Fruit fly (Drosophila melanogaster) whole organism, adult: ENCODE measurements around the gene CG14507.

Experiments
- CG11617 ChIP-seq: fragments of 200-800 bp; sonication (Bioruptor generic); optimal IDR thresholded peaks from 2 replicates; lab custom pipeline; 2017; ENCODE audit warnings: mild to moderate bottlenecking, missing biosample characterization, missing genetic modification reagents, missing genetic modification characterization
- CG12768 ChIP-seq: fragments of 200-800 bp; sonication (Bioruptor generic); optimal IDR thresholded peaks from 2 replicates; lab custom pipeline; 2017; ENCODE audit warnings: missing biosample characterization, missing genetic modification characterization, mild to moderate bottlenecking, moderate library complexity, missing genetic modification reagents
- CG14711 ChIP-seq: fragments of 200-800 bp; sonication (Bioruptor generic); optimal IDR thresholded peaks from 2 replicates; lab custom pipeline; 2018; ENCODE audit warnings: missing biosample characterization, mild to moderate bottlenecking, missing genetic modification characterization, moderate library complexity
- CG1620 ChIP-seq: fragments of 200-800 bp; sonication (Bioruptor generic); optimal IDR thresholded peaks from 2 replicates; lab custom pipeline; 2016; ENCODE audit warnings: missing biosample characterization, missing genetic modification characterization
- CG33017 ChIP-seq: fragments of 200-800 bp; sonication (Bioruptor generic); optimal IDR thresholded peaks from 2 replicates; lab custom pipeline; 2018; ENCODE audit warnings: missing biosample characterization, mild to moderate bottlenecking, missing genetic modification characterization, moderate library complexity
- CG5204 ChIP-seq: fragments of 200-800 bp; sonication (Bioruptor generic); optimal IDR thresholded peaks from 2 replicates; lab custom pipeline; 2016; ENCODE audit warnings: missing biosample characterization, missing genetic modification characterization
- CG7045 ChIP-seq: fragments of 200-800 bp; sonication (Bioruptor generic); optimal IDR thresholded peaks from 2 replicates; lab custom pipeline; 2017; ENCODE audit warnings: missing biosample characterization, mild to moderate bottlenecking, missing genetic modification characterization
- CG7101 ChIP-seq: fragments of 200-800 bp; sonication (Bioruptor generic); optimal IDR thresholded peaks from 2 replicates; lab custom pipeline; 2018; ENCODE audit warnings: missing biosample characterization, mild to moderate bottlenecking, missing genetic modification characterization, moderate library complexity
- Clk ChIP-seq: fragments of 200-800 bp; sonication (Bioruptor generic); optimal IDR thresholded peaks from 2 replicates; lab custom pipeline; 2017; ENCODE audit warnings: missing biosample characterization, missing genetic modification characterization
- Crg-1 ChIP-seq: fragments of 200-800 bp; sonication (Bioruptor generic); optimal IDR thresholded peaks from 2 replicates; lab custom pipeline; 2016; ENCODE audit warnings: missing biosample characterization, missing genetic modification characterization
- Hr96 ChIP-seq: fragments of 200-800 bp; sonication (Bioruptor generic); optimal IDR thresholded peaks from 2 replicates; lab custom pipeline; 2016; ENCODE audit warnings: missing biosample characterization, missing genetic modification characterization
- Mnt ChIP-seq: fragments of 200-800 bp; sonication (Bioruptor generic); optimal IDR thresholded peaks from 2 replicates; lab custom pipeline; 2016; ENCODE audit warnings: missing biosample characterization, mild to moderate bottlenecking, missing genetic modification characterization
- bab1 ChIP-seq: fragments of 200-800 bp; sonication (Bioruptor generic); optimal IDR thresholded peaks from 3 replicates; lab custom pipeline; 2019; ENCODE audit warnings: missing biosample characterization, mild to moderate bottlenecking, missing genetic modification characterization, moderate library complexity
- cic ChIP-seq: fragments of 200-800 bp; sonication (Bioruptor generic); optimal IDR thresholded peaks from 2 replicates; lab custom pipeline; 2017; ENCODE audit warnings: missing biosample characterization, mild to moderate bottlenecking, missing genetic modification characterization, moderate library complexity
- cnc ChIP-seq, 2 experiments: fragments of >200 bp; optimal IDR thresholded peaks; 2 replicates each; lab custom pipeline; 2017
- kay ChIP-seq: fragments of 200-800 bp; sonication (Bioruptor generic); peaks from one replicate; lab custom pipeline; 2016; ENCODE audit warnings: missing biosample characterization, missing genetic modification characterization, borderline replicate concordance
- ovo ChIP-seq: fragments of 200-800 bp; sonication (Bioruptor generic); optimal IDR thresholded peaks from 2 replicates; lab custom pipeline; 2016; ENCODE audit warnings: missing biosample characterization, missing genetic modification characterization
- pad ChIP-seq: fragments of 200-800 bp; sonication (Bioruptor generic); optimal IDR thresholded peaks from 3 replicates; lab custom pipeline; 2017; ENCODE audit warnings: missing biosample characterization, missing genetic modification characterization, mild to moderate bottlenecking, moderate library complexity, missing genetic modification reagents
- tj ChIP-seq: fragments of 200-800 bp; sonication (Bioruptor generic); optimal IDR thresholded peaks from 3 replicates; lab custom pipeline; 2017; ENCODE audit warnings: missing biosample characterization, mild to moderate bottlenecking, missing genetic modification characterization, moderate library complexity
- toe ChIP-seq: fragments of 200-800 bp; sonication (Bioruptor generic); optimal IDR thresholded peaks from 2 replicates; lab custom pipeline; 2016; ENCODE audit warnings: missing biosample characterization, missing genetic modification characterization

CG14507 gene

dm6 chr3R:29204033-29204432, 23.5 kb downstream of the CG14507 start, which contains the start of gene Cyt-c1L:
TSS of gene Cyt-c1L (minus strand) at chr3R:29204133.
- no peak for TF ChIP-seq CG5204 (GFP tag; lab: Kevin White, UChicago)
- no peak for TF ChIP-seq pad (GFP tag; lab: Kevin White, UChicago)
- TF ChIP-seq CG14711 (tag; lab: Kevin White, UChicago) = no peak
- TF ChIP-seq cic (GFP tag; lab: Kevin White, UChicago) = no peak
- TF ChIP-seq CG33017 = no peak
- no peak for TF ChIP-seq CG7045 (GFP tag; lab: Kevin White, UChicago)

dm6 chr3R:29202418-29202817, 25.1 kb downstream of the CG14507 start, which contains the start of gene Mesh1:
TSS of gene Mesh1 (minus strand) at chr3R:29202525.
- peak; percentile 23 for TF ChIP-seq bab1 (GFP tag; lab: Kevin White, UChicago)
- TF ChIP-seq toe = no peak
- TF ChIP-seq CG7045 (GFP tag; lab: Kevin White, UChicago) = no peak

- TF ChIP-seq tj (GFP tag; lab: Kevin White, UChicago) (peak; percentile 77), CG7045 (GFP tag; lab: Kevin White, UChicago) (peak; percentile 78), Clk (peak; percentile 75), pad (GFP tag; lab: Kevin White, UChicago) (peak; percentile 77), Crg-1 (GFP tag; lab: Kevin White, UChicago) (peak; percentile 58), CG1620 (peak; percentile 55), CG33017 (peak; percentile 59), kay (GFP tag; lab: Kevin White, UChicago) (peak; percentile 95), ovo (GFP tag; lab: Kevin White, UChicago) (peak; percentile 39), Hr96 (GFP tag; lab: Kevin White, UChicago) (peak; percentile 73), CG11617 (GFP tag; lab: Kevin White, UChicago) (peak; percentile 25), cic (GFP tag; lab: Kevin White, UChicago) (peak; percentile 95), toe (peak; percentile 84), CG14711 (tag; lab: Kevin White, UChicago) (peak; percentile 74), CG5204 (GFP tag; lab: Kevin White, UChicago) (peak; percentile 43), CG12768 (GFP tag; lab: Kevin White, UChicago) (peak; percentile 92), cnc (optimal IDR thresholded peaks at IDR 0.05; lab: Kevin White, UChicago) (no peak), bab1 (GFP tag; lab: Kevin White, UChicago) (peak; percentile 50), CG7101 (peak; percentile 53), Mnt (GFP tag; lab: Kevin White, UChicago) (peak; percentile 89)
Measured at dm6 chr3R:29199807-29200693, 27.5 kb downstream of the CG14507 start, which contains the start of gene CG11899. TSS of gene CG11899 (plus strand) at chr3R:29200454.

- TF ChIP-seq pad (GFP tag; lab: Kevin White, UChicago) (no peak), Hr96 (GFP tag; lab: Kevin White, UChicago) (no peak), bab1 (GFP tag; lab: Kevin White, UChicago) (no peak), cic (GFP tag; lab: Kevin White, UChicago) (no peak), ovo (GFP tag; lab: Kevin White, UChicago) (no peak), CG1620 (no peak), CG14711 (tag; lab: Kevin White, UChicago) (no peak), CG7045 (GFP tag; lab: Kevin White, UChicago) (no peak), Crg-1 (GFP tag; lab: Kevin White, UChicago) (no peak), CG12768 (GFP tag; lab: Kevin White, UChicago) (no peak), CG33017 (no peak), tj (GFP tag; lab: Kevin White, UChicago) (no peak), Mnt (GFP tag; lab: Kevin White, UChicago) (no peak), toe (no peak), CG5204 (GFP tag; lab: Kevin White, UChicago) (no peak)
Measured at dm6 chr3R:29198299-29198698, 29.2 kb downstream of the CG14507 start.

- no peak for TF ChIP-seq tj (GFP tag; lab: Kevin White, UChicago)
- TF ChIP-seq kay (GFP tag; lab: Kevin White, UChicago) = no peak
- no peak for TF ChIP-seq Crg-1 (GFP tag; lab: Kevin White, UChicago)
- TF ChIP-seq CG7101 = no peak
- TF ChIP-seq CG7045 (GFP tag; lab: Kevin White, UChicago) = no peak
- no peak for TF ChIP-seq CG12768 (GFP tag; lab: Kevin White, UChicago)
- no peak for TF ChIP-seq ovo (GFP tag; lab: Kevin White, UChicago)
- TF ChIP-seq CG14711 (tag; lab: Kevin White, UChicago) = no peak
- no peak for TF ChIP-seq Clk
- no peak for TF ChIP-seq pad (GFP tag; lab: Kevin White, UChicago)
- TF ChIP-seq CG1620 = no peak
Measured at dm6 chr3R:29196967-29197611, 30.4 kb downstream of the CG14507 start, which contains the start of gene CG14515. TSS of gene CG14515 (plus strand) at chr3R:29197556.

- TF ChIP-seq Crg-1 (GFP tag; lab: Kevin White, UChicago) (no peak), pad (GFP tag; lab: Kevin White, UChicago) (peak; percentile 22)
Measured at dm6 chr3R:29194957-29195356, 32.6 kb downstream of the CG14507 start, which contains the start of gene jus. TSS of gene jus (minus strand) at chr3R:29194994.
